Worm (Caenorhabditis elegans): ENCODE results near the gene F56F11.4.

- TF ChIP-seq ama-1 (optimal IDR thresholded peaks at IDR 0.05), result no peak
- TF ChIP-seq ceh-13 (GFP tag; optimal IDR thresholded peaks at IDR 0.05), result no peak
- TF ChIP-seq ceh-36 (tag; optimal IDR thresholded peaks at IDR 0.05), result no peak
- no peak for TF ChIP-seq flt-1 (GFP tag; IDR thresholded peaks at IDR 0.05)
These were observed 18.3 kb downstream of the F56F11.4 start, which contains the start of gene klf-1 for ce11 chrIII:2874144-2874868.

All from whole organism, early embryonic.